Fruit fly (Drosophila melanogaster): ENCODE data around the gene CheB38a.
A peak's percentile ranks its signal among the peaks of the same experiment; 100 is the strongest.

Gene CheB38a

DNA sequence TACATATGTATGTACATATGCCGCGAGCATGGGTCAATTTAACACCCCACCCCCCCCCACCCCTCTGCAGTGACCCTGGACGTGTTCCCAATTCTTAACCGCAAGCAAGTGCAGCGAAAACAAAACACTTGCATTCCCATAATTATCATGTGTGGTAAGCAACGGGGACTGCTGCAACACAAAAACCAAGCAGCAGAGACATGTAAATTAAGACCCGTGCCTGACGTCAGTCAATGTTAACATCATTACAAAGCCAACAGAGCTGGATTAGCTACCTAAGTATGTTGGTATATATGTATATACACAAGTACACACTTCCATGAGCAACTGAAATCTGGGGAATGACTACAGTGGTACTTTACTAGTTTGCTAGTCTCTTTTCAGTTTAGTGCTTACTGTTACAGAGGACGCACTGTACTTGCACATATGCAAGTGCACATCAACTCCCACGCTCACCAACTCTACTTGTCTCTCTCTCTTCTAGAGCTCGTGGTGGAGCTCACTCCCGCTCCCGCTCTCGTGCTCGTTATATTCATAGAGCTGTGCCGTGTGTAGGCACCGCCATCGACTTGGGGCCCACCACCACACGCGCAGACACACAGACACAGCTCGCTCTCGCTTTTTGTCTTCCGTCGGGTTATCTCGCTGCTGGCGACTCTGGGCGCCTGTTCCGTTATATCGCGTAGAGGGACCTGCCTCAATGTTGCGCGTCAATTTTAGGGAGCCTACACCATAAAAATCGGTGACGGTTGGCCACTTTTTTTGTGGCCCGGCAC is 3.1 kb upstream of the CheB38a start (continued):
- TF ChIP-seq cg (GFP tag; optimal IDR thresholded peaks at IDR 0.05) = peak; percentile 84
- peak; percentile 33; the same call in 1 of the 2 replicates for TF ChIP-seq CG17328 (GFP tag; IDR thresholded peaks at IDR 0.05)
- no peak for TF ChIP-seq zfh2 (GFP tag; optimal IDR thresholded peaks at IDR 0.05)
- no peak for TF ChIP-seq CG10274 (GFP tag; optimal IDR thresholded peaks at IDR 0.05)
- no peak for TF ChIP-seq NFAT (GFP tag; IDR thresholded peaks at IDR 0.05)
- TF ChIP-seq Rx (GFP tag; IDR thresholded peaks at IDR 0.05) = no peak
- TF ChIP-seq CG6689 (GFP tag; IDR thresholded peaks at IDR 0.05) = no peak
- TF ChIP-seq CG7271 (tag; optimal IDR thresholded peaks at IDR 0.05) = no peak
- TF ChIP-seq YL-1 (GFP tag; optimal IDR thresholded peaks at IDR 0.05) = no peak
- TF ChIP-seq CG9876 (GFP tag; optimal IDR thresholded peaks at IDR 0.05) = no peak
- TF ChIP-seq HLH54F (GFP tag; optimal IDR thresholded peaks at IDR 0.05) = no peak
- no peak for TF ChIP-seq NC2α (GFP tag; optimal IDR thresholded peaks at IDR 0.05)
- TF ChIP-seq CG15073 (GFP tag; optimal IDR thresholded peaks at IDR 0.05) = no peak
- no peak for TF ChIP-seq Bteb2 (GFP tag; optimal IDR thresholded peaks at IDR 0.05)
- peak; percentile 33 for TF ChIP-seq Nf-YC (tag; optimal IDR thresholded peaks at IDR 0.05)
- TF ChIP-seq CG33557 (GFP tag; optimal IDR thresholded peaks at IDR 0.05) = no peak
- TF ChIP-seq Trl (optimal IDR thresholded peaks at IDR 0.05) = peak; percentile 84 to 90
- TF ChIP-seq Trl (GFP tag; optimal IDR thresholded peaks at IDR 0.05) = no peak
- TF ChIP-seq gro (GFP tag; optimal IDR thresholded peaks at IDR 0.05) = no peak
- no peak for TF ChIP-seq Chrac-16 (GFP tag; optimal IDR thresholded peaks at IDR 0.05)
- no peak for TF ChIP-seq H15 (GFP tag; IDR thresholded peaks at IDR 0.05)
- no peak for TF ChIP-seq D19A (tag; optimal IDR thresholded peaks at IDR 0.05)
- no peak for TF ChIP-seq Sry-δ (GFP tag; optimal IDR thresholded peaks at IDR 0.05)
- no peak for TF ChIP-seq Aef1 (GFP tag; IDR thresholded peaks at IDR 0.05)
- no peak for TF ChIP-seq crc (GFP tag; optimal IDR thresholded peaks at IDR 0.05)
- peak; percentile 67 for TF ChIP-seq bbx (GFP tag; IDR thresholded peaks at IDR 0.05; ENCODE audit: partially characterized antibody)
- no peak for TF ChIP-seq Myb (GFP tag; optimal IDR thresholded peaks at IDR 0.05)
- TF ChIP-seq CG30403 (GFP tag; optimal IDR thresholded peaks at IDR 0.05) = no peak
- no peak for TF ChIP-seq odd (GFP tag; optimal IDR thresholded peaks at IDR 0.05)
- no peak for TF ChIP-seq shn (GFP tag; optimal IDR thresholded peaks at IDR 0.05)
- TF ChIP-seq tin (GFP tag; optimal IDR thresholded peaks at IDR 0.05) = no peak
- no peak for TF ChIP-seq nerfin-1 (tag; optimal IDR thresholded peaks at IDR 0.05)
- TF ChIP-seq MTF-1 (GFP tag; optimal IDR thresholded peaks at IDR 0.05; ENCODE audit: borderline replicate concordance) = peak; percentile 9
- TF ChIP-seq CG4282 (GFP tag; optimal IDR thresholded peaks at IDR 0.05) = no peak
- TF ChIP-seq CG11695 (GFP tag; IDR thresholded peaks at IDR 0.05) = peak; percentile 67; the same call in 2 of the 3 replicates
- no peak for TF ChIP-seq CG2889 (GFP tag; IDR thresholded peaks at IDR 0.05)
- TF ChIP-seq hb (GFP tag; IDR thresholded peaks at IDR 0.05; ENCODE audit: partially characterized antibody) = no peak
- no peak for TF ChIP-seq aop (GFP tag; IDR thresholded peaks at IDR 0.05)
- TF ChIP-seq scrt (GFP tag; optimal IDR thresholded peaks at IDR 0.05) = no peak
- peak; percentile 22; the same call in 1 of the 2 replicates for TF ChIP-seq E2f2 (GFP tag; IDR thresholded peaks at IDR 0.05)
- no peak for TF ChIP-seq CG10462 (GFP tag; optimal IDR thresholded peaks at IDR 0.05)
- peak; percentile 36 for TF ChIP-seq CG10431 (GFP tag; optimal IDR thresholded peaks at IDR 0.05)
- TF ChIP-seq HLHmδ (GFP tag; optimal IDR thresholded peaks at IDR 0.05) = peak; percentile 23
- TF ChIP-seq Ssrp (tag; optimal IDR thresholded peaks at IDR 0.05) = no peak
- no peak for TF ChIP-seq Dek (tag; optimal IDR thresholded peaks at IDR 0.05)
- peak; percentile 57 for TF ChIP-seq B-H2 (GFP tag; optimal IDR thresholded peaks at IDR 0.05)
- TF ChIP-seq Xbp1 (GFP tag; optimal IDR thresholded peaks at IDR 0.05) = no peak
- peak; percentile 56 for TF ChIP-seq sug (tag; optimal IDR thresholded peaks at IDR 0.05)
- TF ChIP-seq CG4360 (GFP tag; IDR thresholded peaks at IDR 0.05) = no peak; the same call in 1 of the 2 replicates
- no peak for TF ChIP-seq slou (GFP tag; optimal IDR thresholded peaks at IDR 0.05)
- TF ChIP-seq CG17359 (tag; optimal IDR thresholded peaks at IDR 0.05) = peak; percentile 44

Measured in whole organism, embryonic.